Worm (Caenorhabditis elegans) whole organism, L3 larva: Measurements from ENCODE around the gene Y73C8B.1.

ENCODE experiments used
- ZK546.5 ChIP-seq: sonication (generic microtip); optimal IDR thresholded peaks from 2 replicates; lab custom pipeline; 2017; ENCODE audit warnings: missing biosample characterization, missing genetic modification characterization
- aly-2 ChIP-seq: fragments of 150-350 bp; optimal IDR thresholded peaks from 2 replicates; lab custom pipeline; 2014; ENCODE audit warnings: missing biosample characterization, missing genetic modification characterization
- ama-1 ChIP-seq: fragments of 150-350 bp; optimal IDR thresholded peaks from 2 replicates; lab custom pipeline; 2018
- ceh-16 ChIP-seq: sonication (generic microtip); optimal IDR thresholded peaks from 2 replicates; lab custom pipeline; 2017; ENCODE audit warnings: missing biosample characterization, missing genetic modification characterization
- ceh-28 ChIP-seq: fragments of 150-350 bp; optimal IDR thresholded peaks from 2 replicates; lab custom pipeline; 2014; ENCODE audit warnings: missing biosample characterization, missing genetic modification reagents, missing genetic modification characterization
- ceh-82 ChIP-seq: fragments of 150-350 bp; optimal IDR thresholded peaks from 2 replicates; lab custom pipeline; 2014; ENCODE audit warnings: missing biosample characterization, missing genetic modification characterization
- ceh-9 ChIP-seq: sonication (generic microtip); optimal IDR thresholded peaks from 2 replicates; lab custom pipeline; 2018; ENCODE audit warnings: missing biosample characterization, missing genetic modification characterization
- daf-12 ChIP-seq: fragments of 150-350 bp; optimal IDR thresholded peaks from 2 replicates; lab custom pipeline; 2014; ENCODE audit warnings: missing biosample characterization, missing genetic modification reagents, missing genetic modification characterization
- egl-27 ChIP-seq: sonication (generic microtip); optimal IDR thresholded peaks from 4 replicates; lab custom pipeline; 2017; ENCODE audit warnings: missing biosample characterization, missing genetic modification reagents, missing genetic modification characterization
- egl-5 ChIP-seq: fragments of 150-350 bp; optimal IDR thresholded peaks from 2 replicates; lab custom pipeline; 2017; ENCODE audit warnings: missing biosample characterization, missing genetic modification reagents, missing genetic modification characterization, inconsistent platforms
- elt-1 ChIP-seq: fragments of 150-350 bp; optimal IDR thresholded peaks from 2 replicates; lab custom pipeline; 2014; ENCODE audit warnings: missing biosample characterization, missing genetic modification characterization
- elt-2 ChIP-seq: sonication (generic microtip); optimal IDR thresholded peaks from 2 replicates; lab custom pipeline; 2016; ENCODE audit warnings: missing genetic modification reagents, mild to moderate bottlenecking, missing genetic modification characterization, missing compliant biosample characterization
- eor-1 ChIP-seq, 2 experiments: fragments of 150-350 bp; optimal IDR thresholded peaks; 2 replicates each; lab custom pipeline; 2014 to 2018; ENCODE audit warnings: missing biosample characterization in 2 of 2, missing genetic modification characterization in 2 of 2
- fkh-10 ChIP-seq: sonication (generic microtip); optimal IDR thresholded peaks from 2 replicates; lab custom pipeline; 2017; ENCODE audit warnings: missing biosample characterization, missing genetic modification reagents, missing genetic modification characterization
- fkh-2 ChIP-seq: fragments of 150-350 bp; optimal IDR thresholded peaks from 2 replicates; lab custom pipeline; 2014; ENCODE audit warnings: missing biosample characterization, missing genetic modification reagents, missing genetic modification characterization
- fos-1 ChIP-seq: fragments of 150-350 bp; optimal IDR thresholded peaks from 2 replicates; lab custom pipeline; 2014; ENCODE audit warnings: missing biosample characterization, missing genetic modification characterization
- hmg-11 ChIP-seq: sonication (generic microtip); optimal IDR thresholded peaks from 2 replicates; lab custom pipeline; 2016; ENCODE audit warnings: missing genetic modification characterization, missing compliant biosample characterization
- jun-1 ChIP-seq: fragments of 150-350 bp; optimal IDR thresholded peaks from 2 replicates; lab custom pipeline; 2014; ENCODE audit warnings: missing biosample characterization, missing genetic modification reagents, missing genetic modification characterization
- lin-15B ChIP-seq: fragments of 150-350 bp; optimal IDR thresholded peaks from 2 replicates; lab custom pipeline; 2014; ENCODE audit warnings: missing biosample characterization, missing genetic modification characterization
- lin-39 ChIP-seq: fragments of 150-350 bp; optimal IDR thresholded peaks from 2 replicates; lab custom pipeline; 2018; ENCODE audit warnings: missing biosample characterization, missing genetic modification reagents, missing genetic modification characterization
- lsy-12 ChIP-seq: sonication (generic microtip); optimal IDR thresholded peaks from 2 replicates; lab custom pipeline; 2016; ENCODE audit warnings: mild to moderate bottlenecking, missing genetic modification characterization, missing compliant biosample characterization
- nfya-1 ChIP-seq: sonication (generic microtip); optimal IDR thresholded peaks from 2 replicates; lab custom pipeline; 2017; ENCODE audit warnings: missing genetic modification characterization, mild to moderate bottlenecking, missing compliant biosample characterization, antibody characterized with exemption, moderate library complexity; ENCODE audit not compliant: insufficient read depth
- nhr-11 ChIP-seq: fragments of 150-350 bp; optimal IDR thresholded peaks from 2 replicates; lab custom pipeline; 2014; ENCODE audit warnings: missing biosample characterization, missing genetic modification characterization
- nhr-12 ChIP-seq: fragments of 150-350 bp; optimal IDR thresholded peaks from 2 replicates; lab custom pipeline; 2014; ENCODE audit warnings: missing biosample characterization, missing genetic modification characterization
- nhr-23 ChIP-seq: fragments of 150-350 bp; optimal IDR thresholded peaks from 2 replicates; lab custom pipeline; 2014; ENCODE audit warnings: missing biosample characterization, missing genetic modification reagents, missing genetic modification characterization
- nhr-237 ChIP-seq: fragments of 150-350 bp; optimal IDR thresholded peaks from 2 replicates; lab custom pipeline; 2014; ENCODE audit warnings: missing biosample characterization, missing genetic modification characterization
- nhr-25 ChIP-seq: sonication (generic microtip); optimal IDR thresholded peaks from 2 replicates; lab custom pipeline; 2017; ENCODE audit warnings: missing biosample characterization, missing genetic modification characterization
- nhr-28 ChIP-seq: fragments of 150-350 bp; optimal IDR thresholded peaks from 2 replicates; lab custom pipeline; 2014; ENCODE audit warnings: missing biosample characterization, missing genetic modification characterization
- nhr-43 ChIP-seq: sonication (generic microtip); optimal IDR thresholded peaks from 2 replicates; lab custom pipeline; 2016; ENCODE audit warnings: mild to moderate bottlenecking, missing genetic modification characterization, missing compliant biosample characterization; ENCODE audit not compliant: poor library complexity, severe bottlenecking
- nhr-67 ChIP-seq: fragments of 150-350 bp; optimal IDR thresholded peaks from 2 replicates; lab custom pipeline; 2014; ENCODE audit warnings: missing biosample characterization, missing genetic modification characterization
- pha-4 ChIP-seq: fragments of 150-350 bp; optimal IDR thresholded peaks from 2 replicates; lab custom pipeline; 2014; ENCODE audit warnings: missing biosample characterization, missing genetic modification reagents, missing genetic modification characterization
- pqm-1 ChIP-seq: fragments of 150-350 bp; optimal IDR thresholded peaks from 2 replicates; lab custom pipeline; 2017; ENCODE audit warnings: missing biosample characterization, missing genetic modification characterization, inconsistent platforms
- sea-2 ChIP-seq: fragments of 150-350 bp; sonication (generic microtip); optimal IDR thresholded peaks from 4 replicates; lab custom pipeline; 2014; ENCODE audit warnings: missing biosample characterization, missing genetic modification reagents, missing genetic modification characterization
- skn-1 ChIP-seq: fragments of 150-350 bp; optimal IDR thresholded peaks from 2 replicates; lab custom pipeline; 2014; ENCODE audit warnings: missing biosample characterization, missing genetic modification characterization
- snpc-4 ChIP-seq: fragments of 150-350 bp; optimal IDR thresholded peaks from 2 replicates; lab custom pipeline; 2014; ENCODE audit warnings: missing biosample characterization, missing genetic modification characterization
- tbx-2 ChIP-seq: sonication (generic microtip); optimal IDR thresholded peaks from 2 replicates; lab custom pipeline; 2016; ENCODE audit warnings: mild to moderate bottlenecking, missing genetic modification characterization, missing compliant biosample characterization
- unc-39 ChIP-seq: sonication (generic microtip); optimal IDR thresholded peaks from 4 replicates; lab custom pipeline; 2017; ENCODE audit warnings: missing biosample characterization, missing genetic modification characterization
- unc-62 ChIP-seq: fragments of 150-350 bp; sonication (generic microtip); optimal IDR thresholded peaks from 4 replicates; lab custom pipeline; 2014; ENCODE audit warnings: missing biosample characterization, missing genetic modification reagents, missing genetic modification characterization
- zag-1 ChIP-seq: fragments of 150-350 bp; optimal IDR thresholded peaks from 2 replicates; lab custom pipeline; 2014; ENCODE audit warnings: missing biosample characterization, missing genetic modification characterization
- ztf-11 ChIP-seq: fragments of 150-350 bp; optimal IDR thresholded peaks from 2 replicates; lab custom pipeline; 2014; ENCODE audit warnings: missing biosample characterization, missing genetic modification characterization
- ztf-4 ChIP-seq: fragments of 150-350 bp; optimal IDR thresholded peaks from 2 replicates; lab custom pipeline; 2014; ENCODE audit warnings: missing biosample characterization, missing genetic modification characterization

The Y73C8B.1 gene

DNA sequence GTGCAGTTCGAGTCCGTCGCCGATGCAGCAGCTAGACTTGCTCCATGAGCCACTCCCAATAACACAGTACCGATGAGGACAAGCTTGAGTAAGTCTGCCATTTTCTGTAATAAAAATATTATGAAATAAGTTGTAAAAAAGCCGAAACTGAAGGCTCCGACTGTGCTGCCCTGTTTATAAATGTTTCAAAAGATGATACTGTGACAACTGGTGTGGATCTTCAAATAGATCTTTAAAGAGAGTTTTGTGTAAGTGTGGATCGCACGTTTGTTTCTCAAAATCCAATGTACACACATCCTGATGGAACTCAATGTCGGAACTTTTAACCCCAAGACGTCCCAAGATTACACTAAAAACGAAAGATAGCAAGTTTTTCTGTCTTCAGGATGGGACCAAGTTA lies 28.0 kb downstream of the Y73C8B.1 start, which contains the start of gene C36C5.15:
TSS of gene C36C5.15 (minus strand) at position 101 of the 400 bp plus-strand sequence.
- TF ChIP-seq elt-2 = no peak
- TF ChIP-seq fos-1 (tag; lab: Kevin White, UChicago) = no peak
- no peak for TF ChIP-seq nhr-23 (tag; lab: Kevin White, UChicago)
- no peak for TF ChIP-seq sea-2 (GFP tag; lab: Kevin White, UChicago)
- TF ChIP-seq lsy-12 (tag; lab: Kevin White, UChicago) = no peak
- TF ChIP-seq fkh-2 (tag; lab: Kevin White, UChicago) = no peak
- no peak for TF ChIP-seq ceh-9 (tag; lab: Kevin White, UChicago)
- no peak for TF ChIP-seq egl-5 (tag; lab: Kevin White, UChicago)
- TF ChIP-seq ztf-4 = no peak
- no peak for TF ChIP-seq tbx-2 (tag; lab: Kevin White, UChicago)
- no peak for TF ChIP-seq ZK546.5 (tag; lab: Kevin White, UChicago)
- TF ChIP-seq lin-15B (tag; lab: Kevin White, UChicago) = no peak
- TF ChIP-seq nhr-67 (tag; lab: Kevin White, UChicago) = no peak
- no peak for TF ChIP-seq nfya-1 (tag; lab: Kevin White, UChicago)
- no peak for TF ChIP-seq fkh-10
- no peak for TF ChIP-seq nhr-237
- TF ChIP-seq nhr-25 = no peak
- TF ChIP-seq ama-1 (lab: Kevin White, UChicago) = no peak
- TF ChIP-seq jun-1 (tag; lab: Kevin White, UChicago) = no peak
- TF ChIP-seq pqm-1 = no peak

DNA sequence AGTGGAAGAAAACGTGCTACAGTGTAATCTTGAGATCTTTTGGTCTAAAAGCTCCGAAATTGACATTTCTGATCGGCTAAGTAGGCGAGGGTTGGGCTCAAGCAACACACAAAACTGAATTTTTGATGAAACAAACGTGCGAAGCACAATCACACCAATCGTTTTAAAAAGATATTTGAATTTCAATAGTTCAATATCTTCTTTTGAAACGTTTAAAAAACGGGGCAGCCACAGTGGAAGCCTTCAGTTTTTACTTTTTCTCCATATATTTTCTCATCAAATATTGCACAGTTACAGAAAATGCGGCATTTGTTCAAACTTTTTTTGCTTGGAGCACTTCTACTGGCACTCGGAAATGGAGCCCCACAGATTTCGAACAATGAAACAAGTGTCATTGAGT lies 30.4 kb downstream of the Y73C8B.1 start, which contains the start of gene C36C5.4:
TSS of gene C36C5.4 (plus strand) at position 301 of the 400 bp plus-strand sequence.
- TF ChIP-seq ceh-82 (no peak), lsy-12 (tag; lab: Kevin White, UChicago) (no peak), pha-4 (tag; lab: Kevin White, UChicago) (no peak), tbx-2 (tag; lab: Kevin White, UChicago) (no peak), nhr-12 (tag; lab: Kevin White, UChicago) (no peak), daf-12 (tag; lab: Kevin White, UChicago) (no peak), nhr-25 (no peak), nfya-1 (tag; lab: Kevin White, UChicago) (no peak), ceh-16 (tag; lab: Kevin White, UChicago) (no peak), fkh-10 (no peak), aly-2 (no peak), sea-2 (GFP tag; lab: Kevin White, UChicago) (no peak), unc-39 (tag; lab: Kevin White, UChicago) (no peak), eor-1 (tag; optimal IDR thresholded peaks at IDR 0.05; lab: Kevin White, UChicago) (no peak)

DNA sequence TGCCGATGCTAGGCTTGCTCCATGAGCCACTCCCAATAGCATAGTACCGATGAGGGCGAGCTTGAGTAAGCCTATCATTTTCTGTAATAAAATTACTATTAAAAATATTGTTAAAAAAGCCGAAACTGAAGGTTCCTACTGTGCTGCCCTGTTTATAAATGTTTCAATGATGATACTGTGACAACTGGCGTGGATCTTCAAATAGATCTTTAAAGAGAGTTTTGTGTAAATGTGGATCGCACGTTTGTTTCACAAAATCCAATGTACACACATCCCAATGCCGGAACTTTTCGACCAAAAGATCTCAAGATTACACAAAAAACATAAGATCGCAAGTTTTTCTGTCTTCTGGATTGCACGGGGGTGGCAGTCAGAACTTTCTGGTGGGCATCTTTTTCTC lies 31.2 kb downstream of the Y73C8B.1 start, which contains the start of gene C36C5.14:
TSS of gene C36C5.14 (minus strand) at position 101 of the 400 bp plus-strand sequence.
- no peak for TF ChIP-seq sea-2 (GFP tag; lab: Kevin White, UChicago)
- no peak for TF ChIP-seq nhr-237

DNA sequence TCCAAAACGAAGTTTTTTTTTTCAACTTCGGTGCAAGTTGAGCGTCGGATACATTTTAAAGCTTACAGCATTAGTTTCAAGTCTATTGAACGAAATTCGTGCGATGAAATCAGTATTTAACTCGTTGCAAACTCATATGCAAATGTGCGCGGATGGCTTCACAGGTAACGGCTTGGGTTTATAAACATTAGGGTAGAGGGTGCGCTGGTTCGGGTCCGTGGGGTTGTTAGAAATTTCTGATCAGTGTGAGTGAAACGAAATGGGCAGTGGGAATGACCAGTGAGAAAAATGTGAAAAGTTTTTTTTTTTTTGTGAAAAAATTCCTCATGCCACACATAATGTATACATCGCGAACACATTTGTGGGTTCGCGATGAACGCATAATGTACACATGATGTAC lies 33.5 kb downstream of the Y73C8B.1 start:
- TF ChIP-seq hmg-11 (tag; lab: Kevin White, UChicago) (no peak), ceh-16 (tag; lab: Kevin White, UChicago) (no peak), eor-1 (tag; optimal IDR thresholded peaks at IDR 0.05; lab: Kevin White, UChicago) (no peak), fkh-10 (no peak), ceh-28 (tag; lab: Kevin White, UChicago) (no peak), ceh-82 (no peak), egl-27 (tag; lab: Kevin White, UChicago) (no peak), daf-12 (tag; lab: Kevin White, UChicago) (no peak), ceh-9 (tag; lab: Kevin White, UChicago) (no peak), nfya-1 (tag; lab: Kevin White, UChicago) (no peak), ZK546.5 (tag; lab: Kevin White, UChicago) (no peak), elt-1 (tag; lab: Kevin White, UChicago) (no peak), ztf-11 (no peak), nhr-23 (tag; lab: Kevin White, UChicago) (no peak), nhr-28 (no peak), aly-2 (no peak), snpc-4 (no peak)

DNA sequence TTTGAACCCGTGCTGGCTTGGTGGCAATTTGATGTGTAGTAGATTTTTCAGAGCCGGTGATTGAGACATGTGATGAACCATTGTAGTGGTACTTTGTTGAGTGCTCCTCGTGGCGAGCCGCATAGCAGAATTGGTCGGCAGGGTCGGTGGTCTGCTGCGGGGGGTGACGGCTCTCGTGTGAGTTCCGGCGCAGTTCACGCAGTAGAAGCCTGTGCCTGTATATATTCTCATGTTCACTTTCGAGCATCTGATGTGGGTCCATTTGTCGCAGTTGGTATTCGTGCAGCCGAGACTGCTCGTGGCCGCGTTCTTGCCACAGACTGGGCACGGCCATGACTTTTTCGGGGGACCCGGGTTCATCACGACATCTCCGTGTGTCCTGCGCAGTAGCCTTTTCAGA lies 34.4 kb downstream of the Y73C8B.1 start:
- TF ChIP-seq lsy-12 (tag; lab: Kevin White, UChicago) (no peak), nhr-43 (tag; lab: Kevin White, UChicago) (no peak), nhr-11 (no peak), eor-1 (tag; optimal IDR thresholded peaks at IDR 0.05; lab: Kevin White, UChicago) (no peak), nhr-12 (tag; lab: Kevin White, UChicago) (no peak), zag-1 (tag; lab: Kevin White, UChicago) (no peak), nhr-67 (tag; lab: Kevin White, UChicago) (no peak), egl-5 (tag; lab: Kevin White, UChicago) (no peak), tbx-2 (tag; lab: Kevin White, UChicago) (no peak), fos-1 (tag; lab: Kevin White, UChicago) (no peak), snpc-4 (no peak), ZK546.5 (tag; lab: Kevin White, UChicago) (no peak), unc-62 (GFP tag; lab: Kevin White, UChicago) (no peak), lin-15B (tag; lab: Kevin White, UChicago) (no peak), egl-27 (tag; lab: Kevin White, UChicago) (no peak), lin-39 (no peak), fkh-10 (no peak), nhr-28 (no peak), skn-1 (no peak)
